Worm (Caenorhabditis elegans) whole organism, early embryonic: Measurements from ENCODE around the gene C16C8.19.

Experiments
- F13C5.2 ChIP-seq: sonication (generic microtip); optimal IDR thresholded peaks from 2 replicates; lab custom pipeline; 2017; ENCODE audit warnings: mild to moderate bottlenecking, missing genetic modification characterization, inconsistent platforms, missing compliant biosample characterization
- aly-1 ChIP-seq: sonication (generic microtip); optimal IDR thresholded peaks from 2 replicates; lab custom pipeline; 2016; ENCODE audit warnings: missing genetic modification characterization, missing compliant biosample characterization
- ama-1 ChIP-seq: fragments of 150-350 bp; optimal IDR thresholded peaks from 2 replicates; lab custom pipeline; 2014
- ceh-13 ChIP-seq: fragments of 200-800 bp; sonication (Bioruptor generic); optimal IDR thresholded peaks from 2 replicates; lab custom pipeline; 2018; ENCODE audit warnings: mild to moderate bottlenecking, missing genetic modification characterization, missing compliant biosample characterization
- flt-1 ChIP-seq: fragments of 200-800 bp; sonication (Bioruptor generic); IDR thresholded peaks from 2 replicates; pipeline ENCODE4 v1.3.6; 2022; ENCODE audit warnings: missing genetic modification characterization, missing compliant biosample characterization
- hmbx-1 ChIP-seq: sonication (generic microtip); optimal IDR thresholded peaks from 2 replicates; lab custom pipeline; 2016; ENCODE audit warnings: mild to moderate bottlenecking, missing genetic modification characterization, missing compliant biosample characterization
- hmg-4 ChIP-seq: fragments of 200-800 bp; sonication (Bioruptor generic); optimal IDR thresholded peaks from 2 replicates; lab custom pipeline; 2018; ENCODE audit warnings: mild to moderate bottlenecking, missing genetic modification characterization, missing compliant biosample characterization
- pes-1 ChIP-seq: fragments of 200-800 bp; sonication (Bioruptor generic); IDR thresholded peaks from 2 replicates; pipeline ENCODE4 v1.3.6; 2022; ENCODE audit warnings: missing genetic modification reagents, missing genetic modification characterization, missing compliant biosample characterization
- sea-1 ChIP-seq: fragments of 200-800 bp; sonication (Bioruptor generic); conservative IDR thresholded peaks from 2 replicates; pipeline ENCODE4 v1.3.6; 2022; ENCODE audit warnings: missing genetic modification characterization, missing compliant biosample characterization
- tbx-37 ChIP-seq: fragments of 200-800 bp; sonication (Bioruptor generic); conservative IDR thresholded peaks from 2 replicates; pipeline ENCODE4 v1.3.6; 2022; ENCODE audit warnings: missing genetic modification reagents, missing genetic modification characterization, missing compliant biosample characterization
- tra-4 ChIP-seq: sonication (generic microtip); optimal IDR thresholded peaks from 2 replicates; lab custom pipeline; 2017; ENCODE audit warnings: missing genetic modification characterization, missing compliant biosample characterization

- TF ChIP-seq sea-1 (GFP tag; lab: Robert Waterston, UW) (no peak), tbx-37 (GFP tag; lab: Robert Waterston, UW) (no peak), ama-1 (no peak), hmbx-1 (no peak), flt-1 (GFP tag; lab: Robert Waterston, UW) (no peak), ceh-13 (GFP tag; lab: Kevin White, UChicago) (no peak), aly-1 (tag; lab: Kevin White, UChicago) (no peak), tra-4 (no peak), F13C5.2 (tag; lab: Kevin White, UChicago) (no peak), pes-1 (GFP tag; lab: Robert Waterston, UW) (no peak), hmg-4 (GFP tag; lab: Kevin White, UChicago) (no peak)
These were observed 20.0 kb upstream of the C16C8.19 start for ce11 chrII:3438280-3438679.
